ENCODE assay signal across 3 worm cellular contexts in the genomic region with DNA sequence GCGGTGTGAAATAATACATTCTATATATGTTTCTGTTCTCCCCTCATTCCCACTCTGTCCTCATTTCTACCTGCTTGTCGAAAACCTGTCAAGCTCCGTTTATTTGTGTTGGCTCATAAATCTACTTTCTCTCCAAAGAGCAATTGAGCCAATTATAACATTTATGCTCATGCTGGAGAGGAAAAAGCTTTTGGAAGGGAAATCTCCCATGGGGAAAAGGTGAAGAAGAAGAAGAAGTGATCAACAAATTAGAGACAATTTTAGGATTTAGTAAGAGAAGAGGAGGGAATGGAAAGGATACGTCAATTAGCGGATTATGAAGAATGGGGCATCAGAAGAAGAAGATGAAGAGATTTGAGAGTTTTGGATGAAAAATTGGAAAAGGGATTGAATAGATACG.
TF ChIP-seq lines count a peak whose summit lies in the region.

No protein-coding gene starts in this region.

TF ChIP-seq in whole organism, L1 larva, 84 proteins besides CTCF, POLR2A, EP300 and RAD21:
- TF ChIP-seq lin-14 (GFP tag; optimal IDR thresholded peaks at IDR 0.05; lab: Kevin White, UChicago) (peak; percentile 43), mab-9 (GFP tag; IDR thresholded peaks at IDR 0.05; lab: Robert Waterston, UW) (no peak), fkh-8 (tag; optimal IDR thresholded peaks at IDR 0.05; lab: Kevin White, UChicago) (peak; percentile 5), dsc-1 (tag; optimal IDR thresholded peaks at IDR 0.05; lab: Kevin White, UChicago) (peak; percentile 16), efl-1 (optimal IDR thresholded peaks at IDR 0.05; lab: Kevin White, UChicago) (no peak), efl-1 (GFP tag; optimal IDR thresholded peaks at IDR 0.05 in 1 of 2; lab: Kevin White, UChicago) (peak in 1 of 2 experiments; percentile 63)

TF ChIP-seq in whole organism, late embryonic, 69 proteins besides CTCF, POLR2A, EP300 and RAD21:
- TF ChIP-seq ceh-14 (tag; optimal IDR thresholded peaks at IDR 0.05; lab: Kevin White, UChicago) (no peak), gmeb-2 (tag; optimal IDR thresholded peaks at IDR 0.05; lab: Kevin White, UChicago) (no peak), ttx-3 (tag; optimal IDR thresholded peaks at IDR 0.05; lab: Kevin White, UChicago) (peak; percentile 17), unc-42 (tag; optimal IDR thresholded peaks at IDR 0.05; lab: Kevin White, UChicago) (peak; percentile 27)

TF ChIP-seq in whole organism, mixed stage, embryonic, 35 proteins besides CTCF, POLR2A, EP300 and RAD21:
- TF ChIP-seq sptf-1 (tag; optimal IDR thresholded peaks at IDR 0.05; lab: Kevin White, UChicago) (no peak), sem-2 (GFP tag; optimal IDR thresholded peaks at IDR 0.05; lab: Kevin White, UChicago) (no peak), ceh-83 (GFP tag; optimal IDR thresholded peaks at IDR 0.05; lab: Kevin White, UChicago) (no peak), ham-2 (GFP tag; optimal IDR thresholded peaks at IDR 0.05; lab: Kevin White, UChicago) (no peak), tbx-8 (GFP tag; optimal IDR thresholded peaks at IDR 0.05; lab: Kevin White, UChicago) (no peak), drap-1 (GFP tag; optimal IDR thresholded peaks at IDR 0.05; lab: Kevin White, UChicago) (no peak), elt-1 (tag; optimal IDR thresholded peaks at IDR 0.05; lab: Kevin White, UChicago; ENCODE audit: borderline replicate concordance, insufficient read depth) (no peak), snpc-4 (tag; optimal IDR thresholded peaks at IDR 0.05; lab: Kevin White, UChicago) (no peak), ces-1 (GFP tag; optimal IDR thresholded peaks at IDR 0.05; lab: Kevin White, UChicago) (peak; percentile 79), unc-62 (GFP tag; optimal IDR thresholded peaks at IDR 0.05; lab: Kevin White, UChicago) (peak; percentile 7), nhr-237 (tag; optimal IDR thresholded peaks at IDR 0.05; lab: Kevin White, UChicago) (no peak)
